Worm (Caenorhabditis elegans) whole organism, late embryonic: ENCODE measurements around the gene col-98.
A peak's percentile ranks its signal among the peaks of the same experiment; 100 is the strongest.

Experiments used
- F13H6.1 ChIP-seq: sonication (generic microtip); optimal IDR thresholded peaks from 2 replicates; lab custom pipeline; 2016; ENCODE audit warnings: missing genetic modification characterization, missing compliant biosample characterization
- K02D7.2 ChIP-seq: sonication (generic microtip); optimal IDR thresholded peaks from 2 replicates; lab custom pipeline; 2017; ENCODE audit warnings: mild to moderate bottlenecking, missing genetic modification characterization, missing compliant biosample characterization
- ahr-1 ChIP-seq: sonication (generic microtip); optimal IDR thresholded peaks from 2 replicates; lab custom pipeline; 2016; ENCODE audit warnings: missing genetic modification characterization, missing compliant biosample characterization
- ama-1 ChIP-seq: fragments of 150-350 bp; optimal IDR thresholded peaks from 2 replicates; lab custom pipeline; 2014
- ceh-14 ChIP-seq: sonication (generic microtip); optimal IDR thresholded peaks from 2 replicates; lab custom pipeline; 2016; ENCODE audit warnings: missing genotype, missing genetic modification characterization, missing compliant biosample characterization
- ceh-22 ChIP-seq: sonication (generic microtip); optimal IDR thresholded peaks from 2 replicates; lab custom pipeline; 2017; ENCODE audit warnings: missing biosample characterization, missing genetic modification characterization
- ceh-24 ChIP-seq: sonication (generic microtip); optimal IDR thresholded peaks from 2 replicates; lab custom pipeline; 2016; ENCODE audit warnings: mild to moderate bottlenecking, missing genetic modification characterization, missing compliant biosample characterization
- ceh-30 ChIP-seq: fragments of 150-350 bp; optimal IDR thresholded peaks from 2 replicates; lab custom pipeline; 2014; ENCODE audit warnings: missing biosample characterization, missing genetic modification characterization
- ceh-31 ChIP-seq: sonication (generic microtip); optimal IDR thresholded peaks from 2 replicates; lab custom pipeline; 2016; ENCODE audit warnings: missing genetic modification characterization, missing compliant biosample characterization
- ceh-45 ChIP-seq: fragments of 200-800 bp; sonication (Bioruptor generic); IDR thresholded peaks from 2 replicates; pipeline ENCODE4 v1.3.6; 2022; ENCODE audit warnings: missing genetic modification reagents, missing genetic modification characterization, missing compliant biosample characterization
- ceh-48 ChIP-seq: sonication (generic microtip); optimal IDR thresholded peaks from 2 replicates; lab custom pipeline; 2016; ENCODE audit warnings: missing genetic modification characterization, inconsistent platforms, missing compliant biosample characterization
- ceh-6 ChIP-seq: fragments of 200-800 bp; sonication (Bioruptor generic); optimal IDR thresholded peaks from 2 replicates; lab custom pipeline; 2018; ENCODE audit warnings: mild to moderate bottlenecking, missing genetic modification characterization, missing compliant biosample characterization
- ceh-9 ChIP-seq: sonication (generic microtip); optimal IDR thresholded peaks from 2 replicates; lab custom pipeline; 2016; ENCODE audit warnings: mild to moderate bottlenecking, missing genetic modification characterization, inconsistent platforms, missing compliant biosample characterization
- che-1 ChIP-seq: sonication (generic microtip); optimal IDR thresholded peaks from 2 replicates; lab custom pipeline; 2016; ENCODE audit warnings: mild to moderate bottlenecking, missing genetic modification characterization, missing compliant biosample characterization
- dmd-4 ChIP-seq: sonication (generic microtip); optimal IDR thresholded peaks from 2 replicates; lab custom pipeline; 2016; ENCODE audit warnings: borderline replicate concordance, missing genetic modification characterization, missing compliant biosample characterization
- dve-1 ChIP-seq: sonication (generic microtip); optimal IDR thresholded peaks from 2 replicates; lab custom pipeline; 2017; ENCODE audit warnings: antibody characterized with exemption, mild to moderate bottlenecking, missing genetic modification characterization, missing compliant biosample characterization
- elt-2 ChIP-seq: sonication (generic microtip); optimal IDR thresholded peaks from 2 replicates; lab custom pipeline; 2016; ENCODE audit warnings: missing genetic modification reagents, missing genetic modification characterization, missing compliant biosample characterization
- fkh-10 ChIP-seq: fragments of 150-350 bp; optimal IDR thresholded peaks from 2 replicates; lab custom pipeline; 2014; ENCODE audit warnings: missing biosample characterization, missing genetic modification reagents, missing genetic modification characterization
- gmeb-2 ChIP-seq: sonication (generic microtip); optimal IDR thresholded peaks from 2 replicates; lab custom pipeline; 2016; ENCODE audit warnings: missing genetic modification characterization, inconsistent platforms, missing compliant biosample characterization
- hlh-13 ChIP-seq: fragments of 200-800 bp; sonication (Bioruptor generic); optimal IDR thresholded peaks from 2 replicates; lab custom pipeline; 2018; ENCODE audit warnings: mild to moderate bottlenecking, missing genetic modification characterization, missing compliant biosample characterization
- hlh-15 ChIP-seq: sonication (generic microtip); optimal IDR thresholded peaks from 2 replicates; lab custom pipeline; 2016; ENCODE audit warnings: missing genetic modification characterization, missing compliant biosample characterization
- lim-6 ChIP-seq: sonication (generic microtip); optimal IDR thresholded peaks from 2 replicates; lab custom pipeline; 2016; ENCODE audit warnings: missing genetic modification characterization, missing compliant biosample characterization
- madf-2 ChIP-seq: sonication (generic microtip); optimal IDR thresholded peaks from 2 replicates; lab custom pipeline; 2017; ENCODE audit warnings: missing genetic modification characterization, missing compliant biosample characterization
- mec-3 ChIP-seq: sonication (generic microtip); optimal IDR thresholded peaks from 2 replicates; lab custom pipeline; 2016; ENCODE audit warnings: borderline replicate concordance, missing genetic modification characterization, missing compliant biosample characterization
- nhr-232 ChIP-seq: sonication (generic microtip); optimal IDR thresholded peaks from 2 replicates; lab custom pipeline; 2016; ENCODE audit warnings: missing genetic modification characterization, missing compliant biosample characterization
- npax-4 ChIP-seq: sonication (generic microtip); optimal IDR thresholded peaks from 2 replicates; lab custom pipeline; 2016; ENCODE audit warnings: missing genetic modification characterization, missing compliant biosample characterization
- odd-2 ChIP-seq: sonication (generic microtip); optimal IDR thresholded peaks from 2 replicates; lab custom pipeline; 2017; ENCODE audit warnings: antibody characterized with exemption, mild to moderate bottlenecking, missing genetic modification characterization, missing compliant biosample characterization
- pha-2 ChIP-seq: sonication (generic microtip); optimal IDR thresholded peaks from 2 replicates; lab custom pipeline; 2017; ENCODE audit warnings: mild to moderate bottlenecking, missing genetic modification characterization, missing compliant biosample characterization
- pha-4 ChIP-seq: fragments of 150-350 bp; optimal IDR thresholded peaks from 2 replicates; lab custom pipeline; 2018; ENCODE audit warnings: missing biosample characterization, missing genetic modification reagents, missing genetic modification characterization
- pqm-1 ChIP-seq: sonication (generic microtip); optimal IDR thresholded peaks from 2 replicates; lab custom pipeline; 2016; ENCODE audit warnings: missing genetic modification characterization, missing compliant biosample characterization
- sdc-2 ChIP-seq: sonication (generic microtip); optimal IDR thresholded peaks from 2 replicates; lab custom pipeline; 2016; ENCODE audit warnings: missing genotype, missing genetic modification characterization, missing compliant biosample characterization
- sox-2 ChIP-seq: fragments of 200-800 bp; sonication (Bioruptor generic); IDR thresholded peaks from 2 replicates; pipeline ENCODE4 v1.3.6; 2022; ENCODE audit warnings: missing genetic modification reagents, missing genetic modification characterization, missing compliant biosample characterization
- sox-4 ChIP-seq: sonication (generic microtip); optimal IDR thresholded peaks from 2 replicates; lab custom pipeline; 2017; ENCODE audit warnings: mild to moderate bottlenecking, missing genetic modification characterization, inconsistent platforms, missing compliant biosample characterization
- tbx-2 ChIP-seq: sonication (generic microtip); optimal IDR thresholded peaks from 2 replicates; lab custom pipeline; 2016; ENCODE audit warnings: missing genetic modification characterization, missing compliant biosample characterization
- ttx-3 ChIP-seq: sonication (generic microtip); optimal IDR thresholded peaks from 2 replicates; lab custom pipeline; 2016; ENCODE audit warnings: missing genetic modification reagents, missing genetic modification characterization, missing compliant biosample characterization
- unc-3 ChIP-seq, 2 experiments: fragments of 200-800 bp in 1 of 2; sonication (Bioruptor generic) in 1 of 2; sonication (generic microtip) in 1 of 2; conservative IDR thresholded peaks in 1 of 2; optimal IDR thresholded peaks in 1 of 2; 2 replicates each; pipeline versions ENCODE4 v1.3.6 to Lab custom; 2016 to 2022; ENCODE audit warnings: missing compliant biosample characterization in 2 of 2, missing genetic modification characterization in 2 of 2, missing genetic modification reagents in 1 of 2
- unc-42 ChIP-seq: sonication (generic microtip); optimal IDR thresholded peaks from 2 replicates; lab custom pipeline; 2016; ENCODE audit warnings: missing genotype, missing genetic modification characterization, missing compliant biosample characterization
- zip-5 ChIP-seq: sonication (generic microtip); optimal IDR thresholded peaks from 2 replicates; lab custom pipeline; 2016; ENCODE audit warnings: missing genetic modification characterization, missing compliant biosample characterization
- ztf-16 ChIP-seq: sonication (generic microtip); optimal IDR thresholded peaks from 2 replicates; lab custom pipeline; 2017; ENCODE audit warnings: missing genetic modification characterization, missing compliant biosample characterization

col-98 gene

DNA sequence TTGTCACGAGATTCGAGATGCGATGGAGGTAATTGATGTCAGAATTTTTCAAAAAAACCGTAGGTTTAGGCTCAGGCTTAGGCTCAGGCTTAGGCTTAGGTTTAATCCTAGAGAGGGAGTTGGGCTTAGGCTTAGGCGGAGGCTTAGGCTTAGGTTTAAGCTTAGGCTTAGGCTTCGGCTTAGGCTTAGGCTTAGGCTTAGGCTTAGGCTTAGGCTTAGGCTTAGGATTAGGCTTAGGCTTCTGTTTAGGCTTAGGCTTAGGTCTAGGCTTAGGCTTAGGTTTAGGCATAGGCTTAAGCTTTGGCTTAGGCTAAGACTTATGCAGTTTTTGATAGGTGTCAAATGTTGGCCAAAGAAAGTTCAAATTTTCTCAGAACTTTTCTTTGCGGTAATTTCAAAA, 14.5 kb upstream of the col-98 start:
- peak; percentile 10 for TF ChIP-seq K02D7.2 (tag; lab: Kevin White, UChicago)
- TF ChIP-seq ceh-48, result no peak
- TF ChIP-seq dve-1, result peak; percentile 88

DNA sequence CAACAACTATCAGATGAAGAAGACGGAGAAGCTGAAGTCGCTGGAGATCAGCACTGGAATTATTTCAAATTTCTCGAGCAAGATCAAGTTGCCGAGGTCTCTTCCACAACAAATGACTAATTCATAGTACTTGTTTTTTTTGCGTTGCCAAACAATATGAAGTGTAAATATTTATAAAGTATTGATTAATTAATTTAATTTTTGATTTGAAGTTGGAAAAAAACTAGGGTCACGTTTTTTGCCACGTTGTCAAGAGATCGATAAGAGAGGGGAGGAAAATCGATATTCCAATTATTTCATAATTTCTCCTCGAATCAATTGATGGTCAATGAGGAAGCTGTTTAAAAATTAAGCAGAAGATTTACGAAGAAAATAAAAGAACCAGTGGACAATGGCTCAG, 13.6 kb upstream of the col-98 start, which contains the start of gene snf-7:
snf-7 (plus strand) TSS at position 301 of the 400 bp plus-strand sequence.
- no peak for TF ChIP-seq sox-4 (tag; lab: Kevin White, UChicago)
- TF ChIP-seq gmeb-2 (tag; lab: Kevin White, UChicago), result no peak
- no peak for TF ChIP-seq ztf-16 (tag; lab: Kevin White, UChicago)
- no peak for TF ChIP-seq zip-5
- TF ChIP-seq ttx-3 (tag; lab: Kevin White, UChicago), result no peak
- no peak for TF ChIP-seq ceh-14 (tag; lab: Kevin White, UChicago)
- no peak for TF ChIP-seq sdc-2 (tag; lab: Kevin White, UChicago)
- TF ChIP-seq ceh-24, result no peak
- no peak for TF ChIP-seq hlh-13 (GFP tag; lab: Kevin White, UChicago)
- no peak for TF ChIP-seq odd-2 (tag; lab: Kevin White, UChicago)
- TF ChIP-seq ceh-30 (tag; lab: Kevin White, UChicago), result no peak
- no peak for TF ChIP-seq ceh-31 (tag; lab: Kevin White, UChicago)
- TF ChIP-seq ama-1 (lab: Kevin White, UChicago), result no peak
- no peak for TF ChIP-seq ceh-22
- TF ChIP-seq nhr-232 (tag; lab: Kevin White, UChicago), result no peak
- TF ChIP-seq fkh-10 (GFP tag; lab: Kevin White, UChicago), result no peak

DNA sequence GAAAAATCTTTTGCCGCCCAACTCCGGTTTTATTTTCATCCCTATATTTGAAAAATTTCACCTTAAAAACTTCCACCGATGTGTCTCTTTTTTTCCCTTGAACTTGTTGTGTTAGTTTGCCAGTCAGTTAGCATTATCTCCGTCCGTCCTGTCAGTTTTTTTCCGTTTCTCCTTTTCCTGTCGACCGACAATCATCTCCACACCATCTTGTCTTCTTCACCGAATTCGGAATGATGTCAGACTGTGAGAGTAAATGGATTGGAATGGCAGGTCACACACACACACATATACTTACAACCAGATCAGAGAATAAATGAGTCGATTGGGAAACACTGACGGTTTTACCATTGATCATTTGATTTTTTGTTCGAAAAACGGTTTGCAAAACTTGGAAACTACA, 6.9 kb upstream of the col-98 start:
- no peak for TF ChIP-seq ceh-30 (tag; lab: Kevin White, UChicago)
- TF ChIP-seq che-1 (tag; lab: Kevin White, UChicago), result no peak
- no peak for TF ChIP-seq elt-2 (tag; lab: Kevin White, UChicago)
- TF ChIP-seq gmeb-2 (tag; lab: Kevin White, UChicago), result no peak
- no peak for TF ChIP-seq ceh-9 (tag; lab: Kevin White, UChicago)
- TF ChIP-seq sox-2 (GFP tag; lab: Robert Waterston, UW), result no peak
- no peak for TF ChIP-seq ztf-16 (tag; lab: Kevin White, UChicago)
- no peak for TF ChIP-seq ama-1 (lab: Kevin White, UChicago)
- no peak for TF ChIP-seq pha-4
- TF ChIP-seq ceh-22, result no peak
- TF ChIP-seq lim-6 (tag; lab: Kevin White, UChicago), result no peak

DNA sequence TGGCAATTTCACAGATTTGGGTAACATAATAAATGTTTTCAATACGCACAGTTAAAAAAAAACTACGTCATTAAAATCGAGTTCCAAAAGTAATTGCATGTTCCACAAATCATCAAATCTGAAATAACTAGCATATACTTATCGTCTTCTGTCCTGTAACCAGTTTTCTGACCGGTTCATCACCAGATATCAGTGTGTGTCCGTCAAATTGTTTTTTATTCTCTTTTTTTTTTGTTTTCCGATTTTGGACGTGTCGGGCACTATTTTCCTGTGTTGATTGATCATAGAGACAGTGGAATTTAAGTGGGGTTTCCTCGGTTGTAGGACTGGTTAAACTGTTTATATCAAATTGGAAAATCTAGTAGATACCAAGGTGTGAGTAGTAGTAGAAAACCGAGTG, 4.9 kb upstream of the col-98 start:
- TF ChIP-seq ceh-45 (GFP tag; lab: Robert Waterston, UW), result no peak
- no peak for TF ChIP-seq dmd-4
- TF ChIP-seq pha-2, result no peak
- no peak for TF ChIP-seq madf-2 (tag; lab: Kevin White, UChicago)
- TF ChIP-seq nhr-232 (tag; lab: Kevin White, UChicago), result no peak
- TF ChIP-seq ceh-6 (GFP tag; lab: Kevin White, UChicago), result no peak
- no peak for TF ChIP-seq npax-4
- no peak for TF ChIP-seq unc-3 (GFP tag; conservative IDR thresholded peaks at IDR 0.05; lab: Robert Waterston, UW)
- no peak for TF ChIP-seq unc-3 (tag; optimal IDR thresholded peaks at IDR 0.05; lab: Kevin White, UChicago)
- no peak for TF ChIP-seq mec-3 (tag; lab: Kevin White, UChicago)
- TF ChIP-seq unc-42 (tag; lab: Kevin White, UChicago), result no peak
- no peak for TF ChIP-seq ahr-1 (tag; lab: Kevin White, UChicago)
- TF ChIP-seq ceh-31 (tag; lab: Kevin White, UChicago), result no peak
- TF ChIP-seq F13H6.1, result no peak
- TF ChIP-seq sox-4 (tag; lab: Kevin White, UChicago), result no peak
- no peak for TF ChIP-seq pqm-1
- no peak for TF ChIP-seq tbx-2 (tag; lab: Kevin White, UChicago)
- no peak for TF ChIP-seq hlh-15
- TF ChIP-seq sdc-2 (tag; lab: Kevin White, UChicago), result no peak
- no peak for TF ChIP-seq ama-1 (lab: Kevin White, UChicago)
- no peak for TF ChIP-seq K02D7.2 (tag; lab: Kevin White, UChicago)
